Worm (Caenorhabditis elegans) whole organism, young adult: ENCODE measurements around the gene T07A9.14.

Experiments used
- B0261.1 ChIP-seq: sonication (generic microtip); optimal IDR thresholded peaks from 2 replicates; lab custom pipeline; 2016; ENCODE audit warnings: mild to moderate bottlenecking, missing genetic modification characterization, moderate library complexity, missing compliant biosample characterization
- C17E4.6 ChIP-seq: fragments of 200-800 bp; sonication (Bioruptor generic); IDR thresholded peaks from 2 replicates; pipeline ENCODE4 v1.3.6; 2022; ENCODE audit warnings: missing genetic modification reagents, missing genetic modification characterization, missing compliant biosample characterization
- D2030.7 ChIP-seq: fragments of 200-800 bp; sonication (Bioruptor generic); IDR thresholded peaks from 2 replicates; pipeline ENCODE4 v1.3.6; 2022; ENCODE audit warnings: missing genetic modification reagents, missing genetic modification characterization, missing compliant biosample characterization
- F23B12.7 ChIP-seq: sonication (generic microtip); optimal IDR thresholded peaks from 2 replicates; lab custom pipeline; 2017; ENCODE audit warnings: missing genetic modification characterization, mild to moderate bottlenecking, missing compliant biosample characterization, antibody characterized with exemption, moderate library complexity; ENCODE audit not compliant: insufficient read depth
- F33H1.4 ChIP-seq: fragments of 200-800 bp; sonication (Bioruptor generic); IDR thresholded peaks from 2 replicates; pipeline ENCODE4 v1.3.6; 2022; ENCODE audit warnings: missing genetic modification reagents, missing genetic modification characterization, missing compliant biosample characterization
- F37B4.10 ChIP-seq: fragments of 200-800 bp; sonication (Bioruptor generic); IDR thresholded peaks from 2 replicates; pipeline ENCODE4 v1.3.6; 2022; ENCODE audit warnings: missing genetic modification characterization, missing compliant biosample characterization
- F57A8.1 ChIP-seq: fragments of 200-800 bp; sonication (Bioruptor generic); optimal IDR thresholded peaks from 2 replicates; lab custom pipeline; 2018; ENCODE audit warnings: mild to moderate bottlenecking, missing genetic modification characterization, moderate library complexity, missing compliant biosample characterization
- K11D2.4 ChIP-seq: fragments of 200-800 bp; sonication (Bioruptor generic); IDR thresholded peaks from 2 replicates; pipeline ENCODE4 v1.3.6; 2022; ENCODE audit warnings: missing genetic modification reagents, missing genetic modification characterization, missing compliant biosample characterization
- K12H6.12 ChIP-seq: fragments of 200-800 bp; sonication (Bioruptor generic); optimal IDR thresholded peaks from 2 replicates; lab custom pipeline; 2018; ENCODE audit warnings: mild to moderate bottlenecking, missing genetic modification characterization, missing compliant biosample characterization
- T26A5.8 ChIP-seq: sonication (generic microtip); optimal IDR thresholded peaks from 2 replicates; lab custom pipeline; 2016; ENCODE audit warnings: missing genetic modification characterization, missing compliant biosample characterization
- Y53F4B.3 ChIP-seq: fragments of 200-800 bp; sonication (Bioruptor generic); IDR thresholded peaks from 2 replicates; pipeline ENCODE4 v1.3.6; 2022; ENCODE audit warnings: missing genetic modification reagents, missing genetic modification characterization, missing compliant biosample characterization
- Y56A3A.18 ChIP-seq: fragments of 200-800 bp; sonication (Bioruptor generic); IDR thresholded peaks from 2 replicates; pipeline ENCODE4 v1.3.6; 2022; ENCODE audit warnings: missing genetic modification reagents, missing genetic modification characterization, missing compliant biosample characterization
- Y67H2A.10 ChIP-seq: fragments of 200-800 bp; sonication (Bioruptor generic); conservative IDR thresholded peaks from 2 replicates; pipeline ENCODE4 v1.3.6; 2022; ENCODE audit warnings: missing genetic modification reagents, missing genetic modification characterization, missing compliant biosample characterization
- Y79H2A.3 ChIP-seq: fragments of 200-800 bp; sonication (Bioruptor generic); conservative IDR thresholded peaks from 2 replicates; pipeline ENCODE4 v1.3.6; 2022; ENCODE audit warnings: missing genetic modification reagents, missing genetic modification characterization, missing compliant biosample characterization
- akir-1 ChIP-seq: fragments of 200-800 bp; sonication (Bioruptor generic); optimal IDR thresholded peaks from 2 replicates; lab custom pipeline; 2018; ENCODE audit warnings: mild to moderate bottlenecking, missing genetic modification characterization, moderate library complexity, missing compliant biosample characterization
- aptf-3 ChIP-seq: fragments of 200-800 bp; sonication (Bioruptor generic); IDR thresholded peaks from 2 replicates; pipeline ENCODE4 v1.3.6; 2022; ENCODE audit warnings: missing genetic modification characterization, missing compliant biosample characterization
- atf-7 ChIP-seq: sonication (generic microtip); optimal IDR thresholded peaks from 2 replicates; lab custom pipeline; 2017; ENCODE audit warnings: mild to moderate bottlenecking, missing genetic modification characterization, missing compliant biosample characterization
- athp-1 ChIP-seq: sonication (generic microtip); optimal IDR thresholded peaks from 2 replicates; lab custom pipeline; 2017; ENCODE audit warnings: mild to moderate bottlenecking, missing genetic modification characterization, missing compliant biosample characterization
- attf-5 ChIP-seq: fragments of 200-800 bp; sonication (Bioruptor generic); optimal IDR thresholded peaks from 2 replicates; lab custom pipeline; 2018; ENCODE audit warnings: mild to moderate bottlenecking, missing genetic modification characterization, missing compliant biosample characterization
- bed-1 ChIP-seq: fragments of 200-800 bp; sonication (Bioruptor generic); IDR thresholded peaks from 2 replicates; pipeline ENCODE4 v1.3.6; 2022; ENCODE audit warnings: missing genetic modification reagents, missing genetic modification characterization, missing compliant biosample characterization
- ccch-3 ChIP-seq: fragments of 200-800 bp; sonication (Bioruptor generic); optimal IDR thresholded peaks from 2 replicates; lab custom pipeline; 2018; ENCODE audit warnings: mild to moderate bottlenecking, missing genetic modification characterization, missing compliant biosample characterization
- cebp-1 ChIP-seq, 2 experiments: fragments of 200-800 bp in 1 of 2; sonication (Bioruptor generic) in 1 of 2; sonication (generic microtip) in 1 of 2; IDR thresholded peaks in 1 of 2; optimal IDR thresholded peaks in 1 of 2; 2 replicates each; pipeline versions ENCODE4 v1.3.6 to Lab custom; 2017 to 2022; ENCODE audit warnings: missing compliant biosample characterization in 2 of 2, missing genetic modification characterization in 2 of 2, mild to moderate bottlenecking in 1 of 2, missing genetic modification reagents in 1 of 2, moderate library complexity in 1 of 2
- ceh-40 ChIP-seq: fragments of 200-800 bp; sonication (Bioruptor generic); IDR thresholded peaks from 2 replicates; pipeline ENCODE4 v1.3.6; 2022; ENCODE audit warnings: missing genetic modification characterization, missing compliant biosample characterization
- ceh-91 ChIP-seq: fragments of 200-800 bp; sonication (Bioruptor generic); IDR thresholded peaks from 2 replicates; pipeline ENCODE4 v1.3.6; 2022; ENCODE audit warnings: missing genetic modification reagents, missing genetic modification characterization, missing compliant biosample characterization
- dpff-1 ChIP-seq: sonication (generic microtip); optimal IDR thresholded peaks from 2 replicates; lab custom pipeline; 2017; ENCODE audit warnings: mild to moderate bottlenecking, missing genetic modification characterization, missing compliant biosample characterization
- egl-18 ChIP-seq: fragments of 200-800 bp; sonication (Bioruptor generic); IDR thresholded peaks from 2 replicates; pipeline ENCODE4 v1.3.6; 2022; ENCODE audit warnings: missing genetic modification reagents, missing genetic modification characterization, missing compliant biosample characterization
- egl-44 ChIP-seq: fragments of 200-800 bp; sonication (Bioruptor generic); IDR thresholded peaks from 2 replicates; pipeline ENCODE4 v1.3.6; 2022; ENCODE audit warnings: missing genetic modification reagents, missing genetic modification characterization, missing compliant biosample characterization
- ekl-4 ChIP-seq: fragments of 200-800 bp; sonication (Bioruptor generic); IDR thresholded peaks from 2 replicates; pipeline ENCODE4 v1.3.6; 2022; ENCODE audit warnings: missing genetic modification reagents, missing genetic modification characterization, missing compliant biosample characterization
- gei-17 ChIP-seq: fragments of 200-800 bp; sonication (Bioruptor generic); optimal IDR thresholded peaks from 2 replicates; lab custom pipeline; 2018; ENCODE audit warnings: mild to moderate bottlenecking, missing genetic modification characterization, missing compliant biosample characterization
- him-1 ChIP-seq: sonication (generic microtip); optimal IDR thresholded peaks from 2 replicates; lab custom pipeline; 2016; ENCODE audit warnings: missing genotype, missing genetic modification reagents, missing genetic modification characterization, missing compliant biosample characterization
- hmg-20 ChIP-seq: fragments of 200-800 bp; sonication (Bioruptor generic); IDR thresholded peaks from 2 replicates; pipeline ENCODE4 v1.3.6; 2022; ENCODE audit warnings: missing genetic modification reagents, missing genetic modification characterization, missing compliant biosample characterization
- let-526 ChIP-seq: fragments of 200-800 bp; sonication (Bioruptor generic); IDR thresholded peaks from 2 replicates; pipeline ENCODE4 v1.3.6; 2022; ENCODE audit warnings: missing genetic modification reagents, missing genetic modification characterization, missing compliant biosample characterization
- let-607 ChIP-seq, 2 experiments: fragments of 200-800 bp in 1 of 2; sonication (Bioruptor generic) in 1 of 2; sonication (generic microtip) in 1 of 2; optimal IDR thresholded peaks; 2 replicates each; lab custom pipeline; 2016 to 2018; ENCODE audit warnings: mild to moderate bottlenecking in 2 of 2, missing compliant biosample characterization in 2 of 2, missing genetic modification characterization in 2 of 2, moderate library complexity in 2 of 2, missing genotype in 1 of 2
- lin-35 ChIP-seq, 3 experiments: fragments of 150-350 bp in 2 of 3; sonication (generic microtip) in 1 of 3; optimal IDR thresholded peaks; 2 replicates each; lab custom pipeline; 2014 to 2018; ENCODE audit warnings: missing biosample characterization in 3 of 3, missing genetic modification characterization in 3 of 3, missing genetic modification reagents in 3 of 3
- madf-10 ChIP-seq: sonication (generic microtip); optimal IDR thresholded peaks from 2 replicates; lab custom pipeline; 2016; ENCODE audit warnings: mild to moderate bottlenecking, missing genetic modification characterization, missing compliant biosample characterization
- nfya-1 ChIP-seq: sonication (generic microtip); optimal IDR thresholded peaks from 2 replicates; lab custom pipeline; 2017; ENCODE audit warnings: antibody characterized with exemption, missing compliant biosample characterization, missing genetic modification characterization, borderline replicate concordance; ENCODE audit not compliant: insufficient read depth
- nfyb-1 ChIP-seq: fragments of 200-800 bp; sonication (Bioruptor generic); IDR thresholded peaks from 2 replicates; pipeline ENCODE4 v1.3.6; 2022; ENCODE audit warnings: missing genetic modification reagents, missing genetic modification characterization, missing compliant biosample characterization
- nhr-90 ChIP-seq: sonication (generic microtip); optimal IDR thresholded peaks from 2 replicates; lab custom pipeline; 2016; ENCODE audit warnings: missing genotype, mild to moderate bottlenecking, missing genetic modification characterization, missing compliant biosample characterization
- pha-4 ChIP-seq: fragments of 150-350 bp; sonication (generic microtip); optimal IDR thresholded peaks from 2 replicates; lab custom pipeline; 2014; ENCODE audit warnings: missing biosample characterization, missing genetic modification reagents, missing genetic modification characterization
- rec-8 ChIP-seq, 2 experiments: sonication (generic microtip); optimal IDR thresholded peaks; 2 replicates each; lab custom pipeline; 2016; ENCODE audit warnings: mild to moderate bottlenecking in 2 of 2, missing genetic modification characterization in 2 of 2, missing genetic modification reagents in 2 of 2, missing genotype in 2 of 2, missing biosample characterization in 1 of 2, missing compliant biosample characterization in 1 of 2, moderate library complexity in 1 of 2
- repo-1 ChIP-seq: sonication (generic microtip); optimal IDR thresholded peaks from 2 replicates; lab custom pipeline; 2017; ENCODE audit warnings: mild to moderate bottlenecking, missing genetic modification characterization, missing compliant biosample characterization
- snpc-3.4 ChIP-seq: sonication (generic microtip); optimal IDR thresholded peaks from 2 replicates; lab custom pipeline; 2017; ENCODE audit warnings: missing genetic modification characterization, mild to moderate bottlenecking, missing compliant biosample characterization, antibody characterized with exemption, moderate library complexity, missing genotype, missing genetic modification reagents
- tbx-9 ChIP-seq: sonication (generic microtip); optimal IDR thresholded peaks from 2 replicates; lab custom pipeline; 2016; ENCODE audit warnings: borderline replicate concordance, missing genetic modification characterization, inconsistent platforms, missing compliant biosample characterization
- zfh-2 ChIP-seq: fragments of 200-800 bp; sonication (Bioruptor generic); conservative IDR thresholded peaks from 2 replicates; pipeline ENCODE4 v1.3.6; 2022; ENCODE audit warnings: missing genetic modification reagents, missing genetic modification characterization, missing compliant biosample characterization
- zim-3 ChIP-seq: sonication (generic microtip); optimal IDR thresholded peaks from 2 replicates; lab custom pipeline; 2017; ENCODE audit warnings: mild to moderate bottlenecking, missing genetic modification characterization, moderate library complexity, missing compliant biosample characterization
- ztf-18 ChIP-seq: sonication (generic microtip); optimal IDR thresholded peaks from 2 replicates; lab custom pipeline; 2016; ENCODE audit warnings: missing genotype, mild to moderate bottlenecking, missing genetic modification characterization, missing compliant biosample characterization
- ztf-26 ChIP-seq: sonication (generic microtip); optimal IDR thresholded peaks from 2 replicates; lab custom pipeline; 2017; ENCODE audit warnings: missing genetic modification characterization, missing compliant biosample characterization
- ztf-28 ChIP-seq: fragments of 200-800 bp; sonication (Bioruptor generic); IDR thresholded peaks from 2 replicates; pipeline ENCODE4 v1.3.6; 2022; ENCODE audit warnings: missing genetic modification reagents, missing genetic modification characterization, missing compliant biosample characterization

Gene T07A9.14

ce11 chrIV:393409-393930 lies 7.0 kb downstream of the T07A9.14 start, which contains the start of the genes T07A9.15 and nog-1 (continued):
- TF ChIP-seq zim-3 (tag; lab: Kevin White, UChicago) (no peak), ztf-28 (GFP tag; lab: Robert Waterston, UW) (no peak), K12H6.12 (no peak), bed-1 (GFP tag; lab: Robert Waterston, UW) (no peak), nhr-90 (tag; lab: Kevin White, UChicago) (no peak), F33H1.4 (GFP tag; lab: Robert Waterston, UW) (peak; percentile 53), madf-10 (tag; lab: Kevin White, UChicago) (no peak), zfh-2 (GFP tag; lab: Robert Waterston, UW) (no peak), tbx-9 (no peak), let-526 (GFP tag; lab: Robert Waterston, UW) (no peak), him-1 (tag; lab: Kevin White, UChicago) (no peak), hmg-20 (GFP tag; lab: Robert Waterston, UW) (no peak), T26A5.8 (tag; lab: Kevin White, UChicago) (no peak), ztf-26 (no peak), Y56A3A.18 (GFP tag; lab: Robert Waterston, UW) (no peak), K11D2.4 (GFP tag; lab: Robert Waterston, UW) (no peak), Y67H2A.10 (no peak), attf-5 (no peak), F57A8.1 (GFP tag; lab: Kevin White, UChicago) (no peak), repo-1 (no peak), ceh-91 (GFP tag; lab: Robert Waterston, UW) (no peak), athp-1 (tag; lab: Kevin White, UChicago) (no peak), F37B4.10 (GFP tag; lab: Robert Waterston, UW) (no peak), Y79H2A.3 (GFP tag; lab: Robert Waterston, UW) (no peak), ztf-18 (tag; lab: Kevin White, UChicago) (no peak), egl-18 (GFP tag; lab: Robert Waterston, UW) (no peak), D2030.7 (GFP tag; lab: Robert Waterston, UW) (peak; percentile 43), C17E4.6 (no peak), akir-1 (GFP tag; lab: Kevin White, UChicago) (no peak), rec-8 (tag; optimal IDR thresholded peaks at IDR 0.05; lab: Kevin White, UChicago) (no peak), nfyb-1 (GFP tag; lab: Robert Waterston, UW) (no peak), gei-17 (GFP tag; lab: Kevin White, UChicago) (no peak), snpc-3.4 (tag; lab: Kevin White, UChicago) (peak; percentile 66), egl-44 (GFP tag; lab: Robert Waterston, UW) (no peak), Y53F4B.3 (GFP tag; lab: Robert Waterston, UW) (no peak), ccch-3 (no peak), ekl-4 (GFP tag; lab: Robert Waterston, UW) (no peak; the same call in 1 of the 2 replicates), F23B12.7 (tag; lab: Kevin White, UChicago) (peak; percentile 46), nfya-1 (tag; lab: Kevin White, UChicago) (no peak), ceh-40 (GFP tag; lab: Robert Waterston, UW) (no peak), aptf-3 (GFP tag; lab: Robert Waterston, UW) (no peak), cebp-1 (GFP tag; IDR thresholded peaks at IDR 0.05; lab: Robert Waterston, UW) (no peak), cebp-1 (tag; optimal IDR thresholded peaks at IDR 0.05; lab: Kevin White, UChicago) (peak; percentile 43), let-607 (tag; optimal IDR thresholded peaks at IDR 0.05; lab: Kevin White, UChicago) (no peak), atf-7 (tag; lab: Kevin White, UChicago) (no peak), lin-35 (GFP tag; optimal IDR thresholded peaks at IDR 0.05; lab: Kevin White, UChicago) (peak in 1 of 3 experiments; percentile 6), dpff-1 (no peak), pha-4 (tag; lab: Kevin White, UChicago) (no peak), B0261.1 (no peak)
